Fruit fly (Drosophila melanogaster): ENCODE data around the gene CG9257.

DNA sequence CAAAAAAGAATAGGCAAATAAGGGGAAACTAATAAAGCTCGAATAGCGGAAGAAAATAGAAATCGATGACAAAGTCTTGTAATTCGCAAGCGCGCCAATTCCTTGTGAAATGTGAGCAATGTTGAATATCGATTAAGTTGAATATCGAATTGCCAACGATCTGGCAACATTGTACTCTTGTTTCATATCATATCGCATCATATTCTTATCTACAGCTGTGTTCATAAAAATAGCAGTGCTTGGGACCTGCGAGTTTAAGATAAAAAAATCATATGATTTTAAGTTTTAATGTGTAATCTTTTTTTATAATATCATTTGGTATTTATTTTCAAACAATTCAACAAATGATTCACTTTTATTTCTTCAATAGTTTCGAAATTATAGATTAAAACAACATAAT lies 46.5 kb downstream of the CG9257 start:
- TF ChIP-seq usp (GFP tag; optimal IDR thresholded peaks at IDR 0.05): no peak
- TF ChIP-seq psq (optimal IDR thresholded peaks at IDR 0.05): no peak
- TF ChIP-seq pan (optimal IDR thresholded peaks at IDR 0.05): no peak
- no peak for TF ChIP-seq EcR (GFP tag; optimal IDR thresholded peaks at IDR 0.05)
- TF ChIP-seq CG8478 (optimal IDR thresholded peaks at IDR 0.05): no peak
